Worm (Caenorhabditis elegans) whole organism, L4 larva: Measurements from ENCODE around the gene R02E4.2.
A peak's percentile ranks its signal among the peaks of the same experiment; 100 is the strongest.

Experiments
- D1046.2 ChIP-seq: fragments of 200-800 bp; sonication (Bioruptor generic); IDR thresholded peaks from 2 replicates; pipeline ENCODE4 v1.3.6; 2022; ENCODE audit warnings: missing genetic modification characterization, missing compliant biosample characterization
- F26F4.8 ChIP-seq: fragments of 200-800 bp; sonication (Bioruptor generic); conservative IDR thresholded peaks from 2 replicates; pipeline ENCODE4 v1.3.6; 2022; ENCODE audit warnings: missing genetic modification characterization, missing compliant biosample characterization
- F37D6.2 ChIP-seq: sonication (generic microtip); optimal IDR thresholded peaks from 2 replicates; lab custom pipeline; 2016; ENCODE audit warnings: mild to moderate bottlenecking, missing genetic modification characterization, missing compliant biosample characterization
- F44E2.7 ChIP-seq: fragments of 200-800 bp; sonication (Bioruptor generic); IDR thresholded peaks from 2 replicates; pipeline ENCODE4 v2.1.2; 2022; ENCODE audit warnings: missing genetic modification characterization, missing compliant biosample characterization
- F49E8.2 ChIP-seq: sonication (generic microtip); optimal IDR thresholded peaks from 2 replicates; lab custom pipeline; 2016; ENCODE audit warnings: missing compliant biosample characterization, mild to moderate bottlenecking, missing genetic modification characterization, borderline replicate concordance
- T26A8.4 ChIP-seq: fragments of 200-800 bp; sonication (Bioruptor generic); IDR thresholded peaks from 2 replicates; pipeline ENCODE4 v1.3.6; 2022; ENCODE audit warnings: missing genetic modification characterization, missing compliant biosample characterization
- Y105C5A.15 ChIP-seq: fragments of 200-800 bp; sonication (Bioruptor generic); IDR thresholded peaks from 2 replicates; pipeline ENCODE4 v1.3.6; 2022; ENCODE audit warnings: missing genetic modification characterization, missing compliant biosample characterization
- Y48G9A.11 ChIP-seq: fragments of 200-800 bp; sonication (Bioruptor generic); IDR thresholded peaks from 2 replicates; pipeline ENCODE4 v1.3.6; 2022; ENCODE audit warnings: missing genetic modification reagents, missing genetic modification characterization, missing compliant biosample characterization
- ZK546.5 ChIP-seq, 2 experiments: sonication (generic microtip); optimal IDR thresholded peaks; 2 replicates each; lab custom pipeline; 2017; ENCODE audit warnings: missing biosample characterization in 2 of 2, missing genetic modification characterization in 2 of 2
- aly-2 ChIP-seq: sonication (generic microtip); optimal IDR thresholded peaks from 2 replicates; lab custom pipeline; 2018; ENCODE audit warnings: missing biosample characterization, missing genetic modification characterization
- ama-1 ChIP-seq: fragments of 150-350 bp; optimal IDR thresholded peaks from 2 replicates; lab custom pipeline; 2014; ENCODE audit warnings: inconsistent platforms, mixed read lengths
- ceh-28 ChIP-seq: fragments of 150-350 bp; optimal IDR thresholded peaks from 2 replicates; lab custom pipeline; 2014; ENCODE audit warnings: missing biosample characterization, missing genetic modification reagents, missing genetic modification characterization
- ceh-32 ChIP-seq: sonication (generic microtip); optimal IDR thresholded peaks from 2 replicates; lab custom pipeline; 2016; ENCODE audit warnings: mild to moderate bottlenecking, missing genetic modification characterization, missing compliant biosample characterization; ENCODE audit not compliant: poor library complexity
- ceh-82 ChIP-seq: sonication (generic microtip); optimal IDR thresholded peaks from 2 replicates; lab custom pipeline; 2017; ENCODE audit warnings: missing biosample characterization, missing genetic modification characterization
- ces-1 ChIP-seq: fragments of 150-350 bp; sonication (generic microtip); optimal IDR thresholded peaks from 4 replicates; lab custom pipeline; 2014; ENCODE audit warnings: missing biosample characterization, missing genetic modification reagents, missing genetic modification characterization
- cey-2 ChIP-seq: sonication (generic microtip); optimal IDR thresholded peaks from 3 replicates; lab custom pipeline; 2017; ENCODE audit warnings: missing genetic modification characterization, mild to moderate bottlenecking, missing compliant biosample characterization, antibody characterized with exemption, borderline replicate concordance; ENCODE audit not compliant: insufficient read depth
- daf-12 ChIP-seq: fragments of 150-350 bp; optimal IDR thresholded peaks from 2 replicates; lab custom pipeline; 2014; ENCODE audit warnings: missing biosample characterization, missing genetic modification reagents, missing genetic modification characterization
- daf-16 ChIP-seq, 3 experiments: sonication (generic microtip); optimal IDR thresholded peaks; 2 replicates each; lab custom pipeline; 2016 to 2017; ENCODE audit warnings: missing genetic modification characterization in 3 of 3, missing genetic modification reagents in 3 of 3, mild to moderate bottlenecking in 2 of 3, missing compliant biosample characterization in 2 of 3, missing biosample characterization in 1 of 3, moderate library complexity in 1 of 3
- daf-19 ChIP-seq: fragments of 200-800 bp; sonication (Bioruptor generic); conservative IDR thresholded peaks from 2 replicates; pipeline ENCODE4 v1.3.6; 2022; ENCODE audit warnings: missing genetic modification characterization, missing compliant biosample characterization
- dmd-6 ChIP-seq: fragments of 200-800 bp; sonication (Bioruptor generic); IDR thresholded peaks from 2 replicates; pipeline ENCODE4 v1.3.6; 2022; ENCODE audit warnings: missing genetic modification reagents, missing genetic modification characterization, missing compliant biosample characterization
- dmd-9 ChIP-seq: fragments of 200-800 bp; sonication (Bioruptor generic); IDR thresholded peaks from 2 replicates; pipeline ENCODE4 v1.3.6; 2022; ENCODE audit warnings: missing genetic modification reagents, missing genetic modification characterization, missing compliant biosample characterization
- dpl-1 ChIP-seq: fragments of 150-350 bp; optimal IDR thresholded peaks from 2 replicates; lab custom pipeline; 2014; ENCODE audit warnings: missing biosample characterization, missing genetic modification reagents, missing genetic modification characterization
- duxl-1 ChIP-seq: sonication (generic microtip); optimal IDR thresholded peaks from 2 replicates; lab custom pipeline; 2016; ENCODE audit warnings: mild to moderate bottlenecking, missing genetic modification characterization, moderate library complexity, missing compliant biosample characterization; ENCODE audit not compliant: poor library complexity
- dve-1 ChIP-seq: sonication (generic microtip); optimal IDR thresholded peaks from 2 replicates; lab custom pipeline; 2017; ENCODE audit warnings: antibody characterized with exemption, mild to moderate bottlenecking, missing genetic modification characterization, missing compliant biosample characterization; ENCODE audit not compliant: insufficient read depth
- egl-27 ChIP-seq: sonication (generic microtip); optimal IDR thresholded peaks from 3 replicates; lab custom pipeline; 2017; ENCODE audit warnings: missing biosample characterization, missing genetic modification reagents, missing genetic modification characterization
- egl-43 ChIP-seq: fragments of 200-800 bp; sonication (Bioruptor generic); IDR thresholded peaks from 2 replicates; pipeline ENCODE4 v1.3.6; 2022; ENCODE audit warnings: missing genetic modification reagents, missing genetic modification characterization, missing compliant biosample characterization
- fkh-10 ChIP-seq: fragments of 150-350 bp; optimal IDR thresholded peaks from 2 replicates; lab custom pipeline; 2014; ENCODE audit warnings: missing biosample characterization, missing genetic modification reagents, missing genetic modification characterization
- fos-1 ChIP-seq: fragments of 150-350 bp; optimal IDR thresholded peaks from 2 replicates; lab custom pipeline; 2014; ENCODE audit warnings: missing biosample characterization, missing genetic modification characterization
- gei-8 ChIP-seq: fragments of 200-800 bp; sonication (Bioruptor generic); optimal IDR thresholded peaks from 2 replicates; lab custom pipeline; 2018; ENCODE audit warnings: mild to moderate bottlenecking, missing genetic modification characterization, missing compliant biosample characterization
- hmg-1.1 ChIP-seq: fragments of 200-800 bp; sonication (Bioruptor generic); IDR thresholded peaks from 2 replicates; pipeline ENCODE4 v1.3.6; 2022; ENCODE audit warnings: missing genetic modification reagents, missing genetic modification characterization, missing compliant biosample characterization
- lin-15B ChIP-seq: fragments of 150-350 bp; sonication (generic microtip); optimal IDR thresholded peaks from 3 replicates; lab custom pipeline; 2014; ENCODE audit warnings: missing biosample characterization, missing genetic modification characterization
- lin-29 ChIP-seq: fragments of 200-800 bp; sonication (Bioruptor generic); IDR thresholded peaks from 2 replicates; pipeline ENCODE4 v1.3.6; 2022; ENCODE audit warnings: missing genetic modification reagents, missing genetic modification characterization, missing compliant biosample characterization
- lin-39 ChIP-seq: fragments of 150-350 bp; optimal IDR thresholded peaks from 2 replicates; lab custom pipeline; 2014; ENCODE audit warnings: missing biosample characterization, missing genetic modification reagents, missing genetic modification characterization
- madf-5 ChIP-seq, 2 experiments: fragments of 200-800 bp; sonication (Bioruptor generic); IDR thresholded peaks; 2 replicates each; pipeline ENCODE4 v1.3.6; 2022; ENCODE audit warnings: missing compliant biosample characterization in 2 of 2, missing genetic modification characterization in 2 of 2
- mep-1 ChIP-seq: fragments of 150-350 bp; sonication (generic microtip); optimal IDR thresholded peaks from 3 replicates; lab custom pipeline; 2014; ENCODE audit warnings: missing biosample characterization, missing genetic modification characterization
- mxl-2 ChIP-seq: fragments of 200-800 bp; sonication (Bioruptor generic); conservative IDR thresholded peaks from 2 replicates; pipeline ENCODE4 v1.3.6; 2022; ENCODE audit warnings: missing genetic modification reagents, missing genetic modification characterization, missing compliant biosample characterization
- nhr-11 ChIP-seq: fragments of 150-350 bp; optimal IDR thresholded peaks from 2 replicates; lab custom pipeline; 2014; ENCODE audit warnings: missing biosample characterization, missing genetic modification characterization
- nhr-28 ChIP-seq: fragments of 150-350 bp; optimal IDR thresholded peaks from 2 replicates; lab custom pipeline; 2014; ENCODE audit warnings: missing biosample characterization, missing genetic modification characterization
- nhr-41 ChIP-seq: fragments of 200-800 bp; sonication (Bioruptor generic); IDR thresholded peaks from 2 replicates; pipeline ENCODE4 v1.3.6; 2022; ENCODE audit warnings: missing genetic modification reagents, missing genetic modification characterization, missing compliant biosample characterization
- nhr-42 ChIP-seq: fragments of 200-800 bp; sonication (Bioruptor generic); IDR thresholded peaks from 2 replicates; pipeline ENCODE4 v1.3.6; 2022; ENCODE audit warnings: missing genetic modification characterization, missing compliant biosample characterization
- nhr-48 ChIP-seq: sonication (generic microtip); optimal IDR thresholded peaks from 2 replicates; lab custom pipeline; 2016; ENCODE audit warnings: mild to moderate bottlenecking, missing genetic modification characterization, missing compliant biosample characterization
- nhr-6 ChIP-seq: fragments of 150-350 bp; optimal IDR thresholded peaks from 2 replicates; lab custom pipeline; 2014; ENCODE audit warnings: missing biosample characterization, missing genetic modification characterization
- nhr-76 ChIP-seq: fragments of 150-350 bp; optimal IDR thresholded peaks from 2 replicates; lab custom pipeline; 2014; ENCODE audit warnings: missing biosample characterization, missing genetic modification characterization
- nhr-77 ChIP-seq: fragments of 150-350 bp; optimal IDR thresholded peaks from 2 replicates; lab custom pipeline; 2014; ENCODE audit warnings: missing biosample characterization, missing genetic modification characterization
- pha-4 ChIP-seq, 2 experiments: fragments of 150-350 bp in 1 of 2; fragments of 200-800 bp in 1 of 2; sonication (Bioruptor generic) in 1 of 2; IDR thresholded peaks in 1 of 2; optimal IDR thresholded peaks in 1 of 2; 2 replicates each; pipeline versions ENCODE4 v1.3.6 to Lab custom; 2014 to 2022; ENCODE audit warnings: missing genetic modification characterization in 2 of 2, missing genetic modification reagents in 2 of 2, missing biosample characterization in 1 of 2, missing compliant biosample characterization in 1 of 2
- pqm-1 ChIP-seq: sonication (generic microtip); optimal IDR thresholded peaks from 2 replicates; lab custom pipeline; 2017; ENCODE audit warnings: missing biosample characterization, missing genetic modification characterization
- rbr-2 ChIP-seq: sonication (generic microtip); optimal IDR thresholded peaks from 2 replicates; lab custom pipeline; 2016; ENCODE audit warnings: missing genotype, missing genetic modification characterization, missing compliant biosample characterization
- sdz-12 ChIP-seq: fragments of 200-800 bp; sonication (Bioruptor generic); optimal IDR thresholded peaks from 2 replicates; lab custom pipeline; 2018; ENCODE audit warnings: mild to moderate bottlenecking, missing genetic modification characterization, missing compliant biosample characterization
- unc-130 ChIP-seq: sonication (generic microtip); optimal IDR thresholded peaks from 2 replicates; lab custom pipeline; 2016; ENCODE audit warnings: missing genetic modification reagents, missing genetic modification characterization, missing compliant biosample characterization
- zfp-3 ChIP-seq: fragments of 200-800 bp; sonication (Bioruptor generic); conservative IDR thresholded peaks from 2 replicates; pipeline ENCODE4 v1.3.6; 2022; ENCODE audit warnings: missing genetic modification reagents, missing genetic modification characterization, missing compliant biosample characterization
- zip-2 ChIP-seq: fragments of 150-350 bp; optimal IDR thresholded peaks from 2 replicates; lab custom pipeline; 2014; ENCODE audit warnings: missing biosample characterization, missing genetic modification characterization
- ztf-11 ChIP-seq: fragments of 150-350 bp; optimal IDR thresholded peaks from 2 replicates; lab custom pipeline; 2014; ENCODE audit warnings: missing biosample characterization, missing genetic modification characterization

R02E4.2 gene

ce11 chrX:4132243-4132642 lies 25.0 kb downstream of the R02E4.2 start (continued):
- no peak for TF ChIP-seq D1046.2 (GFP tag; lab: Robert Waterston, UW)
- no peak for TF ChIP-seq daf-16 (GFP tag; optimal IDR thresholded peaks at IDR 0.05; lab: Kevin White, UChicago)
- no peak for TF ChIP-seq daf-16 (tag; optimal IDR thresholded peaks at IDR 0.05; lab: Kevin White, UChicago)
- TF ChIP-seq rbr-2 (tag; lab: Kevin White, UChicago), result no peak
- peak; percentile 81 for TF ChIP-seq cey-2
- TF ChIP-seq ama-1 (lab: Kevin White, UChicago), result no peak
- TF ChIP-seq fkh-10 (GFP tag; lab: Kevin White, UChicago), result no peak
- peak; percentile 20 for TF ChIP-seq dve-1 (tag; lab: Kevin White, UChicago)
- TF ChIP-seq mep-1 (tag; lab: Kevin White, UChicago), result peak; percentile 37
- no peak for TF ChIP-seq ces-1 (GFP tag; lab: Kevin White, UChicago)
- TF ChIP-seq nhr-76, result no peak
- TF ChIP-seq ceh-32, result no peak
- TF ChIP-seq mxl-2 (GFP tag; lab: Robert Waterston, UW), result no peak
- no peak for TF ChIP-seq lin-15B (tag; lab: Kevin White, UChicago)
- no peak for TF ChIP-seq zip-2
- TF ChIP-seq ceh-28, result no peak
- TF ChIP-seq dmd-6 (GFP tag; lab: Robert Waterston, UW), result peak; percentile 34; the same call in 1 of the 2 replicates
- TF ChIP-seq unc-130 (GFP tag; lab: Kevin White, UChicago), result no peak
- TF ChIP-seq F44E2.7, result no peak
- TF ChIP-seq fos-1 (tag; lab: Kevin White, UChicago), result no peak
- no peak for TF ChIP-seq hmg-1.1 (GFP tag; lab: Robert Waterston, UW)
- no peak for TF ChIP-seq daf-19 (GFP tag; lab: Robert Waterston, UW)
- peak; percentile 38 for TF ChIP-seq nhr-77 (tag; lab: Kevin White, UChicago)
- TF ChIP-seq F49E8.2 (tag; lab: Kevin White, UChicago), result no peak
- peak; percentile 38 for TF ChIP-seq dpl-1 (GFP tag; lab: Kevin White, UChicago)
- TF ChIP-seq pha-4 (GFP tag; IDR thresholded peaks at IDR 0.05; lab: Robert Waterston, UW), result no peak
- no peak for TF ChIP-seq pha-4 (tag; optimal IDR thresholded peaks at IDR 0.05; lab: Kevin White, UChicago)
- no peak for TF ChIP-seq nhr-41
- TF ChIP-seq ceh-82 (tag; lab: Kevin White, UChicago), result no peak
- TF ChIP-seq dmd-9 (GFP tag; lab: Robert Waterston, UW), result no peak
- TF ChIP-seq nhr-28, result peak; percentile 60
- TF ChIP-seq duxl-1 (tag; lab: Kevin White, UChicago), result no peak
- TF ChIP-seq egl-43, result no peak
- no peak for TF ChIP-seq aly-2 (tag; lab: Kevin White, UChicago)
- no peak for TF ChIP-seq T26A8.4 (GFP tag; lab: Robert Waterston, UW)
- TF ChIP-seq nhr-42 (GFP tag; lab: Robert Waterston, UW), result no peak
- TF ChIP-seq nhr-11 (tag; lab: Kevin White, UChicago), result peak; percentile 7
- no peak for TF ChIP-seq ztf-11 (tag; lab: Kevin White, UChicago)
- no peak for TF ChIP-seq ZK546.5 (tag; optimal IDR thresholded peaks at IDR 0.05; lab: Kevin White, UChicago)
- TF ChIP-seq gei-8 (GFP tag; lab: Kevin White, UChicago), result peak; percentile 1
- no peak for TF ChIP-seq zfp-3 (GFP tag; lab: Robert Waterston, UW)
- TF ChIP-seq egl-27 (tag; lab: Kevin White, UChicago), result no peak
- TF ChIP-seq lin-29 (GFP tag; lab: Robert Waterston, UW), result no peak
- no peak for TF ChIP-seq Y105C5A.15
- no peak for TF ChIP-seq pqm-1 (tag; lab: Kevin White, UChicago)
- TF ChIP-seq nhr-6, result no peak
- no peak for TF ChIP-seq F37D6.2
- TF ChIP-seq madf-5 (GFP tag; IDR thresholded peaks at IDR 0.05; lab: Robert Waterston, UW), result no peak
- TF ChIP-seq daf-12 (tag; lab: Kevin White, UChicago), result no peak
- TF ChIP-seq sdz-12, result no peak
- no peak for TF ChIP-seq lin-39 (tag; lab: Kevin White, UChicago)
- TF ChIP-seq Y48G9A.11 (GFP tag; lab: Robert Waterston, UW), result no peak
- no peak for TF ChIP-seq F26F4.8 (GFP tag; lab: Robert Waterston, UW)
- peak; percentile 91 for TF ChIP-seq nhr-48 (tag; lab: Kevin White, UChicago)
